Fruit fly (Drosophila melanogaster) whole organism, embryonic: ENCODE data around the gene spirit.
A peak's percentile ranks its signal among the peaks of the same experiment; 100 is the strongest.

Experiments
- Blimp-1 ChIP-seq: fragments of 200-800 bp; sonication (Bioruptor generic); optimal IDR thresholded peaks from 3 replicates; lab custom pipeline; 2018; ENCODE audit warnings: missing biosample characterization, missing genetic modification characterization, mild to moderate bottlenecking, moderate library complexity, missing genetic modification reagents
- Bteb2 ChIP-seq: fragments of 200-800 bp; sonication (Bioruptor generic); optimal IDR thresholded peaks from 2 replicates; lab custom pipeline; 2016; ENCODE audit warnings: missing biosample characterization, missing genetic modification characterization
- CG10147 ChIP-seq: fragments of 200-800 bp; sonication (Bioruptor generic); optimal IDR thresholded peaks from 2 replicates; lab custom pipeline; 2019; ENCODE audit warnings: missing biosample characterization, mild to moderate bottlenecking, missing genetic modification characterization, moderate library complexity
- CG11085 ChIP-seq: fragments of 200-800 bp; sonication (Bioruptor generic); IDR thresholded peaks from 2 replicates; pipeline ENCODE4 v1.3.6; 2022; ENCODE audit warnings: missing biosample characterization, missing genetic modification characterization
- CG11723 ChIP-seq: fragments of 200-800 bp; sonication (Bioruptor generic); optimal IDR thresholded peaks from 2 replicates; lab custom pipeline; 2017; ENCODE audit warnings: missing biosample characterization, mild to moderate bottlenecking, missing genetic modification characterization
- CG12155 ChIP-seq: fragments of 200-800 bp; sonication (Bioruptor generic); optimal IDR thresholded peaks from 3 replicates; lab custom pipeline; 2016; ENCODE audit warnings: missing biosample characterization, missing genetic modification characterization
- CG12299 ChIP-seq: fragments of 200-800 bp; sonication (Bioruptor generic); optimal IDR thresholded peaks from 2 replicates; lab custom pipeline; 2018; ENCODE audit warnings: missing biosample characterization, mild to moderate bottlenecking, missing genetic modification characterization
- CG1233 ChIP-seq: fragments of 200-800 bp; sonication (Bioruptor generic); optimal IDR thresholded peaks from 4 replicates; lab custom pipeline; 2018; ENCODE audit warnings: missing biosample characterization, mild to moderate bottlenecking, missing genetic modification characterization
- CG12942 ChIP-seq: fragments of 200-800 bp; sonication (Bioruptor generic); optimal IDR thresholded peaks from 3 replicates; lab custom pipeline; 2016; ENCODE audit warnings: missing biosample characterization, missing genetic modification characterization
- CG14014 ChIP-seq: fragments of 200-800 bp; sonication (Bioruptor generic); IDR thresholded peaks from 2 replicates; pipeline ENCODE4 v1.3.6; 2022; ENCODE audit warnings: missing biosample characterization, missing genetic modification characterization
- CG17361 ChIP-seq: fragments of 200-800 bp; sonication (Bioruptor generic); IDR thresholded peaks from 3 replicates; pipeline ENCODE4 v1.3.6; 2022; ENCODE audit warnings: missing biosample characterization, missing genetic modification characterization
- CG3065 ChIP-seq: fragments of 200-800 bp; sonication (Bioruptor generic); optimal IDR thresholded peaks from 2 replicates; lab custom pipeline; 2016; ENCODE audit warnings: missing biosample characterization, missing genetic modification characterization
- CG3163 ChIP-seq: fragments of 200-800 bp; sonication (Bioruptor generic); optimal IDR thresholded peaks from 3 replicates; lab custom pipeline; 2016; ENCODE audit warnings: missing biosample characterization, missing genetic modification characterization
- CG34224 ChIP-seq: fragments of 200-800 bp; sonication (Bioruptor generic); IDR thresholded peaks from 3 replicates; pipeline ENCODE4 v1.3.6; 2022; ENCODE audit warnings: missing biosample characterization, missing genetic modification characterization; ENCODE audit not compliant: partially characterized antibody
- CG34376 ChIP-seq: fragments of 200-800 bp; sonication (Bioruptor generic); optimal IDR thresholded peaks from 2 replicates; lab custom pipeline; 2018; ENCODE audit warnings: missing biosample characterization, mild to moderate bottlenecking, missing genetic modification characterization
- CG5180 ChIP-seq: fragments of 200-800 bp; sonication (Bioruptor generic); optimal IDR thresholded peaks from 3 replicates; lab custom pipeline; 2017; ENCODE audit warnings: missing biosample characterization, missing genetic modification characterization, mild to moderate bottlenecking, moderate library complexity, missing genetic modification reagents
- CG6791 ChIP-seq: fragments of 200-800 bp; sonication (Bioruptor generic); IDR thresholded peaks from 3 replicates; pipeline ENCODE4 v1.3.6; 2022; ENCODE audit warnings: missing biosample characterization, missing genetic modification characterization; ENCODE audit not compliant: partially characterized antibody
- CG7839 ChIP-seq: fragments of 200-800 bp; sonication (Bioruptor generic); optimal IDR thresholded peaks from 3 replicates; lab custom pipeline; 2018; ENCODE audit warnings: missing biosample characterization, mild to moderate bottlenecking, missing genetic modification characterization, moderate library complexity
- Dad ChIP-seq: fragments of 200-800 bp; sonication (Bioruptor generic); optimal IDR thresholded peaks from 3 replicates; lab custom pipeline; 2016; ENCODE audit warnings: missing biosample characterization, missing genetic modification characterization
- Deaf1 ChIP-seq: fragments of 200-800 bp; optimal IDR thresholded peaks from 3 replicates; lab custom pipeline; 2019; ENCODE audit warnings: missing biosample characterization, mild to moderate bottlenecking, missing genetic modification characterization, moderate library complexity
- Dfd ChIP-seq, 2 experiments: fragments of >200 bp; optimal IDR thresholded peaks; 2 replicates each; lab custom pipeline; 2017; ENCODE audit warnings: missing biosample characterization in 2 of 2, missing genetic modification characterization in 2 of 2
- Dll ChIP-seq: fragments of 200-800 bp; sonication (Bioruptor generic); IDR thresholded peaks from 4 replicates; pipeline ENCODE4 v1.3.6; 2022; ENCODE audit warnings: missing biosample characterization, missing genetic modification characterization; ENCODE audit not compliant: partially characterized antibody
- H15 ChIP-seq: fragments of 200-800 bp; sonication (Bioruptor generic); IDR thresholded peaks from 3 replicates; pipeline ENCODE4 v1.3.6; 2022; ENCODE audit warnings: missing biosample characterization, missing genetic modification characterization
- Hr78 ChIP-seq, 2 experiments: fragments of 200-800 bp in 1 of 2; fragments of >200 bp in 1 of 2; sonication (Bioruptor generic) in 1 of 2; optimal IDR thresholded peaks; 2 replicates each; lab custom pipeline; 2017 to 2019; ENCODE audit warnings: missing biosample characterization in 2 of 2, missing genetic modification characterization in 2 of 2, mild to moderate bottlenecking in 1 of 2, moderate library complexity in 1 of 2
- Pdp1 ChIP-seq, 2 experiments: fragments of 200-800 bp; sonication (Bioruptor generic); optimal IDR thresholded peaks; 3 replicates each; lab custom pipeline; 2016; ENCODE audit warnings: missing biosample characterization in 2 of 2, missing genetic modification characterization in 2 of 2, mild to moderate bottlenecking in 1 of 2, moderate library complexity in 1 of 2
- Six4 ChIP-seq: fragments of 200-800 bp; sonication (Bioruptor generic); optimal IDR thresholded peaks from 2 replicates; lab custom pipeline; 2016; ENCODE audit warnings: missing biosample characterization, missing genetic modification characterization
- cad ChIP-seq: fragments of >200 bp; optimal IDR thresholded peaks from 2 replicates; lab custom pipeline; 2017; ENCODE audit warnings: missing biosample characterization, missing genetic modification characterization
- croc ChIP-seq: fragments of 200-800 bp; sonication (Bioruptor generic); conservative IDR thresholded peaks from 3 replicates; pipeline ENCODE4 v1.3.6; 2022; ENCODE audit warnings: missing biosample characterization, missing genetic modification characterization
- dati ChIP-seq: fragments of 200-800 bp; sonication (Bioruptor generic); IDR thresholded peaks from 2 replicates; pipeline ENCODE4 v1.3.6; 2022; ENCODE audit warnings: missing biosample characterization, missing genetic modification characterization
- dpn ChIP-seq, 2 experiments: fragments of 200-800 bp; sonication (Bioruptor generic); optimal IDR thresholded peaks; 3 replicates each; lab custom pipeline; 2016; ENCODE audit warnings: missing biosample characterization in 2 of 2, missing genetic modification characterization in 2 of 2
- fd102C ChIP-seq: fragments of 200-800 bp; sonication (Bioruptor generic); optimal IDR thresholded peaks from 2 replicates; lab custom pipeline; 2018; ENCODE audit warnings: missing biosample characterization, mild to moderate bottlenecking, missing genetic modification characterization, moderate library complexity
- ftz-f1 ChIP-seq: fragments of 200-800 bp; sonication (Bioruptor generic); optimal IDR thresholded peaks from 2 replicates; lab custom pipeline; 2016; ENCODE audit warnings: missing biosample characterization, missing genetic modification characterization
- gem ChIP-seq: fragments of 200-800 bp; sonication (Bioruptor generic); optimal IDR thresholded peaks from 2 replicates; lab custom pipeline; 2019; ENCODE audit warnings: missing biosample characterization, mild to moderate bottlenecking, missing genetic modification characterization, moderate library complexity
- gro ChIP-seq: fragments of 200-800 bp; sonication (Bioruptor generic); optimal IDR thresholded peaks from 2 replicates; lab custom pipeline; 2016; ENCODE audit warnings: missing biosample characterization, missing genetic modification characterization
- jumu ChIP-seq: fragments of 200-800 bp; sonication (Bioruptor generic); optimal IDR thresholded peaks from 3 replicates; lab custom pipeline; 2016; ENCODE audit warnings: missing biosample characterization, missing genetic modification characterization
- luna ChIP-seq: fragments of 200-800 bp; sonication (Bioruptor generic); optimal IDR thresholded peaks from 2 replicates; lab custom pipeline; 2016; ENCODE audit warnings: missing biosample characterization, missing genetic modification characterization
- mld ChIP-seq: fragments of 200-800 bp; sonication (Bioruptor generic); IDR thresholded peaks from 3 replicates; pipeline ENCODE4 v1.3.6; 2022; ENCODE audit warnings: missing biosample characterization, missing genetic modification characterization; ENCODE audit not compliant: partially characterized antibody
- odd ChIP-seq: fragments of 200-800 bp; sonication (Bioruptor generic); optimal IDR thresholded peaks from 2 replicates; lab custom pipeline; 2017; ENCODE audit warnings: missing biosample characterization, mild to moderate bottlenecking, missing genetic modification characterization
- sens ChIP-seq: fragments of 200-800 bp; sonication (Bioruptor generic); peaks from one replicate; lab custom pipeline; 2016; ENCODE audit warnings: missing biosample characterization, missing genetic modification characterization
- shn ChIP-seq: fragments of 200-800 bp; sonication (Bioruptor generic); optimal IDR thresholded peaks from 3 replicates; lab custom pipeline; 2016; ENCODE audit warnings: missing biosample characterization, missing genetic modification characterization
- stc ChIP-seq: fragments of 200-800 bp; sonication (Bioruptor generic); IDR thresholded peaks from 2 replicates; pipeline ENCODE4 v1.3.6; 2022; ENCODE audit warnings: missing biosample characterization, missing genetic modification characterization
- trh ChIP-seq: fragments of 200-800 bp; sonication (Bioruptor generic); optimal IDR thresholded peaks from 2 replicates; lab custom pipeline; 2016; ENCODE audit warnings: missing biosample characterization, missing genetic modification characterization
- unc-4 ChIP-seq: fragments of 200-800 bp; sonication (Bioruptor generic); IDR thresholded peaks from 2 replicates; pipeline ENCODE4 v1.3.6; 2022; ENCODE audit warnings: missing biosample characterization, missing genetic modification characterization; ENCODE audit not compliant: partially characterized antibody

spirit gene

dm6 chrX:8573744-8574484 lies 521 bp upstream of the spirit start, which contains the start of gene CG12065 (continued):
- TF ChIP-seq CG34224 (GFP tag; lab: Robert Waterston, UW) (peak; percentile 18; the same call in 1 of the 3 replicates), fd102C (GFP tag; lab: Kevin White, UChicago) (no peak), unc-4 (GFP tag; lab: Robert Waterston, UW) (0 out of 2 replicates have a peak, but pooled peaks have one; percentile 28), luna (GFP tag; lab: Kevin White, UChicago) (no peak), jumu (GFP tag; lab: Kevin White, UChicago) (no peak)
- TF ChIP-seq, all 482 proteins: peak for 170

- TF ChIP-seq CG7839 (tag; lab: Kevin White, UChicago) = no peak
- TF ChIP-seq Hr78 (GFP tag; optimal IDR thresholded peaks at IDR 0.05; lab: Kevin White, UChicago) = peak in 1 of 2 experiments; percentile 32
- TF ChIP-seq gro (GFP tag; lab: Kevin White, UChicago) = no peak
- TF ChIP-seq dati = no peak
- TF ChIP-seq croc (GFP tag; lab: Robert Waterston, UW) = no peak
These were observed 1.5 kb downstream of the spirit start for dm6 chrX:8571936-8572335.

- TF ChIP-seq Bteb2 (GFP tag; lab: Kevin White, UChicago) = no peak
- no peak for TF ChIP-seq CG5180
- TF ChIP-seq CG11723 (GFP tag; lab: Kevin White, UChicago) = no peak
- TF ChIP-seq shn (GFP tag; lab: Kevin White, UChicago) = no peak
- no peak for TF ChIP-seq odd (GFP tag; lab: Kevin White, UChicago)
- TF ChIP-seq cad = no peak
- TF ChIP-seq CG17361 (GFP tag; lab: Robert Waterston, UW) = no peak
- TF ChIP-seq CG11085 = no peak
- TF ChIP-seq CG12942 (GFP tag; lab: Kevin White, UChicago) = no peak
- no peak for TF ChIP-seq CG1233 (GFP tag; lab: Kevin White, UChicago)
- no peak for TF ChIP-seq Six4 (GFP tag; lab: Kevin White, UChicago)
- TF ChIP-seq H15 (GFP tag; lab: Robert Waterston, UW) = no peak
- no peak for TF ChIP-seq CG12155 (GFP tag; lab: Kevin White, UChicago)
- TF ChIP-seq Dfd (GFP tag; optimal IDR thresholded peaks at IDR 0.05; lab: Kevin White, UChicago) = no peak
- no peak for TF ChIP-seq CG3163
- no peak for TF ChIP-seq stc (GFP tag; lab: Robert Waterston, UW)
- TF ChIP-seq sens = no peak
These were observed 2.5 kb downstream of the spirit start, which contains the start of gene CG12111 for dm6 chrX:8570848-8571247. Gene CG12111 (minus strand): TSS chrX:8570948.

- TF ChIP-seq Pdp1 (GFP tag; optimal IDR thresholded peaks at IDR 0.05; lab: Kevin White, UChicago) (peak in 1 of 2 experiments; percentile 93), CG14014 (GFP tag; lab: Robert Waterston, UW) (no peak)
These were observed 3.8 kb downstream of the spirit start for dm6 chrX:8569639-8570038.

dm6 chrX:8569038-8569437 lies 4.4 kb downstream of the spirit start:
- TF ChIP-seq mld (GFP tag; lab: Robert Waterston, UW) = no peak
- no peak for TF ChIP-seq CG10147 (GFP tag; lab: Kevin White, UChicago)
- no peak for TF ChIP-seq ftz-f1
- TF ChIP-seq CG34376 = peak; percentile 53
- TF ChIP-seq CG6791 (GFP tag; lab: Robert Waterston, UW) = no peak
- no peak for TF ChIP-seq dpn (GFP tag; optimal IDR thresholded peaks at IDR 0.05; lab: Kevin White, UChicago)
- TF ChIP-seq trh (GFP tag; lab: Kevin White, UChicago) = no peak
- TF ChIP-seq Dad (GFP tag; lab: Kevin White, UChicago) = no peak
- TF ChIP-seq Blimp-1 = peak; percentile 11
- TF ChIP-seq gem (tag; lab: Kevin White, UChicago) = no peak
- no peak for TF ChIP-seq CG12299
- TF ChIP-seq CG3065 = no peak
- no peak for TF ChIP-seq odd (GFP tag; lab: Kevin White, UChicago)
- TF ChIP-seq Dll (GFP tag; lab: Robert Waterston, UW) = no peak
- peak; percentile 8 for TF ChIP-seq Deaf1
